Worm (Caenorhabditis elegans) whole organism, L2 larva: ENCODE results near the gene gei-1.

ENCODE experiments used
- C34F6.9 ChIP-seq: fragments of 150-350 bp; optimal IDR thresholded peaks from 2 replicates; lab custom pipeline; 2014; ENCODE audit warnings: missing biosample characterization, missing genetic modification characterization
- F13H6.1 ChIP-seq: sonication (generic microtip); optimal IDR thresholded peaks from 2 replicates; lab custom pipeline; 2016; ENCODE audit warnings: missing genetic modification characterization, missing compliant biosample characterization
- Y55F3AM.14 ChIP-seq: fragments of 200-800 bp; sonication (Bioruptor generic); optimal IDR thresholded peaks from 2 replicates; lab custom pipeline; 2018; ENCODE audit warnings: mild to moderate bottlenecking, missing genetic modification characterization, missing compliant biosample characterization
- alr-1 ChIP-seq: fragments of 150-350 bp; optimal IDR thresholded peaks from 2 replicates; lab custom pipeline; 2014; ENCODE audit warnings: missing biosample characterization, missing genetic modification characterization
- ama-1 ChIP-seq: fragments of 150-350 bp; optimal IDR thresholded peaks from 2 replicates; lab custom pipeline; 2018; ENCODE audit warnings: inconsistent platforms
- blmp-1 ChIP-seq: sonication (generic microtip); optimal IDR thresholded peaks from 2 replicates; lab custom pipeline; 2017; ENCODE audit warnings: missing genetic modification characterization, mild to moderate bottlenecking, missing compliant biosample characterization, antibody characterized with exemption, moderate library complexity; ENCODE audit not compliant: insufficient read depth
- ceh-16 ChIP-seq: fragments of 150-350 bp; optimal IDR thresholded peaks from 2 replicates; lab custom pipeline; 2014; ENCODE audit warnings: missing biosample characterization, missing genetic modification characterization
- dmd-4 ChIP-seq: sonication (generic microtip); optimal IDR thresholded peaks from 2 replicates; lab custom pipeline; 2017; ENCODE audit warnings: missing biosample characterization, missing genetic modification characterization
- egl-27 ChIP-seq: sonication (generic microtip); optimal IDR thresholded peaks from 3 replicates; lab custom pipeline; 2017; ENCODE audit warnings: missing biosample characterization, missing genetic modification reagents, missing genetic modification characterization
- elt-1 ChIP-seq: fragments of 150-350 bp; optimal IDR thresholded peaks from 2 replicates; lab custom pipeline; 2014; ENCODE audit warnings: missing biosample characterization, missing genetic modification characterization
- fos-1 ChIP-seq: fragments of 150-350 bp; optimal IDR thresholded peaks from 2 replicates; lab custom pipeline; 2014; ENCODE audit warnings: missing biosample characterization, missing genetic modification characterization
- gmeb-1 ChIP-seq: fragments of 150-350 bp; optimal IDR thresholded peaks from 2 replicates; lab custom pipeline; 2014; ENCODE audit warnings: missing biosample characterization, missing genetic modification characterization
- lin-13 ChIP-seq: fragments of 150-350 bp; optimal IDR thresholded peaks from 2 replicates; lab custom pipeline; 2014; ENCODE audit warnings: missing biosample characterization, missing genetic modification reagents, missing genetic modification characterization
- lin-39 ChIP-seq: fragments of 150-350 bp; optimal IDR thresholded peaks from 2 replicates; lab custom pipeline; 2014; ENCODE audit warnings: missing biosample characterization, missing genetic modification reagents, missing genetic modification characterization
- mab-5 ChIP-seq: fragments of 150-350 bp; optimal IDR thresholded peaks from 2 replicates; lab custom pipeline; 2014; ENCODE audit warnings: missing biosample characterization, missing genetic modification characterization
- mbf-1 ChIP-seq: sonication (generic microtip); optimal IDR thresholded peaks from 2 replicates; lab custom pipeline; 2017; ENCODE audit warnings: missing biosample characterization, missing genetic modification characterization
- mdl-1 ChIP-seq, 2 experiments: fragments of 150-350 bp in 1 of 2; sonication (generic microtip) in 1 of 2; optimal IDR thresholded peaks; 2 replicates each; lab custom pipeline; 2017; ENCODE audit warnings: missing biosample characterization in 2 of 2, missing genetic modification characterization in 2 of 2
- nhr-10 ChIP-seq: sonication (generic microtip); optimal IDR thresholded peaks from 2 replicates; lab custom pipeline; 2017; ENCODE audit warnings: missing biosample characterization, missing genetic modification characterization
- nhr-11 ChIP-seq: fragments of 150-350 bp; optimal IDR thresholded peaks from 2 replicates; lab custom pipeline; 2014; ENCODE audit warnings: missing biosample characterization, missing genetic modification characterization
- nhr-12 ChIP-seq: fragments of 150-350 bp; optimal IDR thresholded peaks from 2 replicates; lab custom pipeline; 2014; ENCODE audit warnings: missing biosample characterization, missing genetic modification characterization
- nhr-129 ChIP-seq: fragments of 150-350 bp; optimal IDR thresholded peaks from 2 replicates; lab custom pipeline; 2014; ENCODE audit warnings: missing biosample characterization, missing genetic modification characterization
- nhr-21 ChIP-seq: fragments of 150-350 bp; optimal IDR thresholded peaks from 2 replicates; lab custom pipeline; 2014; ENCODE audit warnings: missing biosample characterization, missing genetic modification characterization
- nhr-237 ChIP-seq: fragments of 150-350 bp; optimal IDR thresholded peaks from 2 replicates; lab custom pipeline; 2014; ENCODE audit warnings: missing biosample characterization, missing genetic modification characterization
- nhr-25 ChIP-seq: fragments of 150-350 bp; sonication (generic microtip); optimal IDR thresholded peaks from 3 replicates; lab custom pipeline; 2014; ENCODE audit warnings: missing biosample characterization, missing genetic modification characterization
- nhr-6 ChIP-seq: fragments of 150-350 bp; optimal IDR thresholded peaks from 2 replicates; lab custom pipeline; 2014; ENCODE audit warnings: missing biosample characterization, missing genetic modification characterization
- nhr-77 ChIP-seq: fragments of 150-350 bp; optimal IDR thresholded peaks from 2 replicates; lab custom pipeline; 2014; ENCODE audit warnings: missing biosample characterization, missing genetic modification characterization
- peb-1 ChIP-seq: fragments of 150-350 bp; optimal IDR thresholded peaks from 2 replicates; lab custom pipeline; 2014; ENCODE audit warnings: missing biosample characterization, missing genetic modification characterization
- sem-4 ChIP-seq: fragments of 150-350 bp; optimal IDR thresholded peaks from 2 replicates; lab custom pipeline; 2014; ENCODE audit warnings: missing biosample characterization, missing genetic modification reagents, missing genetic modification characterization
- skn-1 ChIP-seq: sonication (generic microtip); optimal IDR thresholded peaks from 2 replicates; lab custom pipeline; 2017; ENCODE audit warnings: missing biosample characterization, missing genetic modification characterization
- sma-3 ChIP-seq: sonication (generic microtip); optimal IDR thresholded peaks from 2 replicates; lab custom pipeline; 2016; ENCODE audit warnings: missing genetic modification reagents, missing genetic modification characterization, missing compliant biosample characterization
- sma-9 ChIP-seq, 2 experiments: fragments of 150-350 bp in 1 of 2; sonication (generic microtip) in 1 of 2; optimal IDR thresholded peaks; 2 replicates each; lab custom pipeline; 2014 to 2016; ENCODE audit warnings: missing genetic modification characterization in 2 of 2, mild to moderate bottlenecking in 1 of 2, missing biosample characterization in 1 of 2, missing compliant biosample characterization in 1 of 2, missing genetic modification reagents in 1 of 2, moderate library complexity in 1 of 2
- snpc-4 ChIP-seq: fragments of 150-350 bp; optimal IDR thresholded peaks from 2 replicates; lab custom pipeline; 2014; ENCODE audit warnings: missing biosample characterization, missing genetic modification characterization
- unc-39 ChIP-seq: fragments of 150-350 bp; optimal IDR thresholded peaks from 2 replicates; lab custom pipeline; 2014; ENCODE audit warnings: missing biosample characterization, missing genetic modification characterization
- unc-62 ChIP-seq: fragments of 150-350 bp; optimal IDR thresholded peaks from 2 replicates; lab custom pipeline; 2014; ENCODE audit warnings: missing biosample characterization, missing genetic modification reagents, missing genetic modification characterization
- zag-1 ChIP-seq: fragments of 150-350 bp; optimal IDR thresholded peaks from 2 replicates; lab custom pipeline; 2014; ENCODE audit warnings: missing biosample characterization, missing genetic modification characterization
- ztf-1 ChIP-seq: fragments of 200-800 bp; sonication (Bioruptor generic); conservative IDR thresholded peaks from 2 replicates; pipeline ENCODE4 v1.3.6; 2022; ENCODE audit warnings: missing genetic modification characterization, missing compliant biosample characterization
- ztf-11 ChIP-seq: sonication (generic microtip); optimal IDR thresholded peaks from 2 replicates; lab custom pipeline; 2017; ENCODE audit warnings: missing biosample characterization, missing genetic modification characterization
- ztf-4 ChIP-seq: fragments of 150-350 bp; optimal IDR thresholded peaks from 2 replicates; lab custom pipeline; 2014; ENCODE audit warnings: missing biosample characterization, missing genetic modification characterization

The gei-1 gene

DNA sequence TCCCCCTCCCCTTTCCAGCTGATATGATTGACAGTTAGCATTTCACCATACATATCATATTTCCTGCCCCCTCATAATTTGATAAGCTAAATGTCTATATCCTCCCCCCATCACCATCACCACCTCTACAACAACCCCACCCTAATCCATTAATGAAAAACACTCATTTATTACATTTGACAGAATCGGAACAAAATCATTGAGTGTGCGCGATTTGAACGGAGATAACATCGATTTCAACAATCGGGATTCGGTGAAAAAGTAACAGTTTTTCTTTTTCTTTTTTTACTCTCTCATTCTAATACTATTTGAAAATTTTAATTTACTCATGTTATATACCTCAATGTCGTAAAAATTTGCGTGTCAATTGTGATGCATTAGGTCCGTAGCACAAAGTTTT, 1.2 kb downstream of the gei-1 start:
- TF ChIP-seq mbf-1 (no peak), elt-1 (tag; lab: Kevin White, UChicago) (no peak), ceh-16 (no peak), zag-1 (tag; lab: Kevin White, UChicago) (no peak), ztf-11 (no peak), nhr-11 (tag; lab: Kevin White, UChicago) (no peak), lin-13 (no peak), gmeb-1 (tag; lab: Kevin White, UChicago) (no peak), alr-1 (tag; lab: Kevin White, UChicago) (no peak), ztf-1 (GFP tag; lab: Robert Waterston, UW) (no peak), sma-9 (GFP tag; optimal IDR thresholded peaks at IDR 0.05; lab: Kevin White, UChicago) (no peak), sma-9 (tag; optimal IDR thresholded peaks at IDR 0.05; lab: Kevin White, UChicago) (no peak), ztf-4 (tag; lab: Kevin White, UChicago) (no peak), nhr-12 (no peak), snpc-4 (tag; lab: Kevin White, UChicago) (no peak), sem-4 (tag; lab: Kevin White, UChicago) (no peak), ama-1 (no peak), mdl-1 (tag; optimal IDR thresholded peaks at IDR 0.05; lab: Kevin White, UChicago) (no peak), nhr-77 (no peak)

DNA sequence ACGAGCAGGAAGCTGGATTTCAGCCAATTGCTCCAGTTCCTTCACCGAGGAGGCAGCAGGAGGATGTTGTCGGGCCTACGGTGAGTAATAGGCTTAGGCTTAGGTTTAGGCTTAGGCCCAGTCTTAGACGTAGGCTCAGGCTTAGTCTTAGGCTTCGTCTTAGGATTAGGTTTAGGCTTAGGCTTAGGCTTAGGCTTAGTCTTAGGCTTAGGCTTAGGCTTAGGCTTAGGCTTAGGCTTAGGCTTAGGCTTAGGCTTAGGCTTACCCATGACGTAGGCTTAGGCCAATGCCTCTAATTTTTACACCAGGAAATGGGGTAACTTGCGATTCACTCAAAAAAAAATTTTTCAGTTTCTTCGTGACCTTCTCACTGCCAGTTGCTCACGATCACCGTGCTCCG, 2.0 kb downstream of the gei-1 start:
- TF ChIP-seq nhr-129 (tag; lab: Kevin White, UChicago): no peak
- no peak for TF ChIP-seq unc-39 (tag; lab: Kevin White, UChicago)
- no peak for TF ChIP-seq mbf-1
- no peak for TF ChIP-seq nhr-237 (tag; lab: Kevin White, UChicago)
- no peak for TF ChIP-seq Y55F3AM.14 (GFP tag; lab: Kevin White, UChicago)
- no peak for TF ChIP-seq nhr-10 (tag; lab: Kevin White, UChicago)
- TF ChIP-seq ztf-4 (tag; lab: Kevin White, UChicago): no peak
- TF ChIP-seq peb-1 (tag; lab: Kevin White, UChicago): no peak
- TF ChIP-seq fos-1 (tag; lab: Kevin White, UChicago): no peak
- TF ChIP-seq nhr-77: no peak
- no peak for TF ChIP-seq ztf-11
- TF ChIP-seq blmp-1 (tag; lab: Kevin White, UChicago): no peak
- no peak for TF ChIP-seq dmd-4
- TF ChIP-seq, all 48 proteins: peak for 0

DNA sequence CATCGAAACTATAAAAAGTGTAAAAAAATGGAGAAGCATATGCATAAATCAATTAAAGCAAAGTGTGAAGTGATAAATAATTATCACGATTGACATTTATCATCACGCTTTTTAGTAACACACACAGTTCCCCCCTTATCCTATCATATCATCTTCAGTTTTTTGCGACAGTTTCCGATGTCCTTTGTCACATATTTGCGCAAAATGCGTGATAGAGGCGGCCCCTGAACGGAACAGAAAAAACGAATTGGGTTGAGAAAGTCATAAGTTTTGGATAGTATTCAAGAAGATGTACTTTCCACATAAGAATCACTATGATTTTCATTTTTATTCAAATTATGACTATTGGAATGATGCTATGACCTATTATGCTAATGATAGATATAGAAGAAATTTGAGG, 4.4 kb downstream of the gei-1 start:
- TF ChIP-seq nhr-21 (tag; lab: Kevin White, UChicago) (peak; percentile 16), skn-1 (tag; lab: Kevin White, UChicago) (no peak), snpc-4 (tag; lab: Kevin White, UChicago) (no peak), nhr-25 (tag; lab: Kevin White, UChicago) (no peak)

DNA sequence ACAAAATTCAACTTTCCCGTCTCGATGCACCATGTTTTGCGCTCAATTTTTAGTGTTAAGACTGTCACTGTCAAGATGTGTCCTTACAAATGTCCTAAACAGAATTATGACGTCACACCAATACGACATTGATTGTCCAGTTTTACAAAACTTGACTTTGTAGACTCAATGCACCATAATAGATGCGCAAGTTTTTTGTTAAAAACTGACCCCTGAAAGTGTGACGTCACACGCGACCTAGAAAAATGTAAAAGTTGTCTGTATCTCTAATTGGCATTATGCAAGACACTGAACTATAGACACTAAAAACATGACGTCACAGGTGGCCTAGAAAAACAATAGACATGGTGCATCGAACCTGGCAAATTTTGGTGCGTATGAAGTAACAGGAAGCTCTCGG, 6.4 kb downstream of the gei-1 start:
- no peak for TF ChIP-seq nhr-25 (tag; lab: Kevin White, UChicago)
- no peak for TF ChIP-seq sma-3 (GFP tag; lab: Kevin White, UChicago)
- TF ChIP-seq fos-1 (tag; lab: Kevin White, UChicago): no peak
- no peak for TF ChIP-seq F13H6.1
- no peak for TF ChIP-seq mab-5
- TF ChIP-seq blmp-1 (tag; lab: Kevin White, UChicago): no peak
- no peak for TF ChIP-seq nhr-21 (tag; lab: Kevin White, UChicago)
- no peak for TF ChIP-seq ceh-16
- TF ChIP-seq ama-1: no peak
- no peak for TF ChIP-seq lin-39
- TF ChIP-seq nhr-11 (tag; lab: Kevin White, UChicago): no peak
- TF ChIP-seq nhr-6: no peak
- no peak for TF ChIP-seq unc-62 (GFP tag; lab: Kevin White, UChicago)
- TF ChIP-seq C34F6.9 (tag; lab: Kevin White, UChicago): no peak
- no peak for TF ChIP-seq mdl-1 (tag; optimal IDR thresholded peaks at IDR 0.05; lab: Kevin White, UChicago)
- no peak for TF ChIP-seq egl-27 (tag; lab: Kevin White, UChicago)
- no peak for TF ChIP-seq mbf-1
- TF ChIP-seq zag-1 (tag; lab: Kevin White, UChicago): no peak
